Fruit fly (Drosophila melanogaster): Measurements from ENCODE around the gene CG17328.

Gene CG17328

dm6 chr2L:16329102-16329520, 29.4 kb downstream of the CG17328 start, which contains the start of gene mRpL4 (continued):
- TF ChIP-seq oc (tag; optimal IDR thresholded peaks at IDR 0.05) (peak; percentile 33), hb (GFP tag; IDR thresholded peaks at IDR 0.05; ENCODE audit: partially characterized antibody) (peak; percentile 99), CG7372 (GFP tag; IDR thresholded peaks at IDR 0.05) (no peak; the same call in 1 of the 2 replicates), psq (GFP tag; optimal IDR thresholded peaks at IDR 0.05) (peak; percentile 47), Poxn (GFP tag; IDR thresholded peaks at IDR 0.05) (no peak), CG13775 (GFP tag; optimal IDR thresholded peaks at IDR 0.05) (peak; percentile 56), prd (optimal IDR thresholded peaks at IDR 0.05) (no peak), prd (GFP tag; IDR thresholded peaks at IDR 0.05) (peak; percentile 81; the same call in 2 of the 3 replicates), CG30403 (GFP tag; optimal IDR thresholded peaks at IDR 0.05) (peak; percentile 83), seq (GFP tag; IDR thresholded peaks at IDR 0.05) (no peak), Ets65A (GFP tag) (no peak), CG11398 (GFP tag; optimal IDR thresholded peaks at IDR 0.05) (peak; percentile 58), her (GFP tag; optimal IDR thresholded peaks at IDR 0.05) (peak; percentile 66), Jarid2 (GFP tag; optimal IDR thresholded peaks at IDR 0.05) (no peak), tup (GFP tag; optimal IDR thresholded peaks at IDR 0.05) (no peak), CG11504 (tag; optimal IDR thresholded peaks at IDR 0.05) (no peak), gt (GFP tag; IDR thresholded peaks at IDR 0.05) (no peak), Sry-δ (GFP tag; optimal IDR thresholded peaks at IDR 0.05) (peak; percentile 87), Atf-2 (GFP tag; optimal IDR thresholded peaks at IDR 0.05) (peak; percentile 40), insv (GFP tag; optimal IDR thresholded peaks at IDR 0.05) (no peak), p53 (GFP tag; optimal IDR thresholded peaks at IDR 0.05) (peak; percentile 70), CG2129 (GFP tag; IDR thresholded peaks at IDR 0.05; ENCODE audit: partially characterized antibody) (peak; percentile 91), tio (GFP tag; optimal IDR thresholded peaks at IDR 0.05) (peak; percentile 53), CG18599 (GFP tag; optimal IDR thresholded peaks at IDR 0.05) (no peak), gsb (GFP tag; IDR thresholded peaks at IDR 0.05) (peak; percentile 14; the same call in 1 of the 2 replicates), lilli (GFP tag; optimal IDR thresholded peaks at IDR 0.05) (peak; percentile 87), kni (GFP tag; optimal IDR thresholded peaks at IDR 0.05) (peak; percentile 24), CG2199 (GFP tag; IDR thresholded peaks at IDR 0.05) (peak; percentile 87), CG15479 (GFP tag; optimal IDR thresholded peaks at IDR 0.05) (no peak), Hmr (GFP tag; optimal IDR thresholded peaks at IDR 0.05) (no peak), CG2875 (GFP tag; optimal IDR thresholded peaks at IDR 0.05) (peak; percentile 32), HLH4C (GFP tag; IDR thresholded peaks at IDR 0.05; ENCODE audit: partially characterized antibody) (peak; percentile 97), Blimp-1 (GFP tag; optimal IDR thresholded peaks at IDR 0.05) (no peak), CG17568 (GFP tag; optimal IDR thresholded peaks at IDR 0.05) (no peak), lov (optimal IDR thresholded peaks at IDR 0.05) (no peak), lov (GFP tag; IDR thresholded peaks at IDR 0.05) (peak; percentile 58; the same call in 1 of the 3 replicates), Aef1 (GFP tag; IDR thresholded peaks at IDR 0.05) (peak; percentile 57; the same call in 2 of the 3 replicates), Side (GFP tag; optimal IDR thresholded peaks at IDR 0.05) (peak; percentile 61), az2 (GFP tag; optimal IDR thresholded peaks at IDR 0.05) (peak; percentile 80), CG3726 (GFP tag; IDR thresholded peaks at IDR 0.05) (no peak), unc-4 (GFP tag; IDR thresholded peaks at IDR 0.05; ENCODE audit: partially characterized antibody) (peak; percentile 98), CG4424 (GFP tag; optimal IDR thresholded peaks at IDR 0.05) (peak; percentile 77), Hey (tag; optimal IDR thresholded peaks at IDR 0.05) (no peak), CG12299 (tag; optimal IDR thresholded peaks at IDR 0.05) (no peak), Scr (GFP tag; IDR thresholded peaks at IDR 0.05; ENCODE audit: partially characterized antibody) (peak; percentile 99), HLHmδ (GFP tag; optimal IDR thresholded peaks at IDR 0.05) (no peak), klu (GFP tag; IDR thresholded peaks at IDR 0.05) (no peak), lbe (GFP tag; optimal IDR thresholded peaks at IDR 0.05) (no peak), mam (GFP tag; optimal IDR thresholded peaks at IDR 0.05) (peak; percentile 87), Nf-YB (GFP tag; optimal IDR thresholded peaks at IDR 0.05) (peak; percentile 6), CG4328 (GFP tag; optimal IDR thresholded peaks at IDR 0.05) (peak; percentile 6)

Measured in whole organism, embryonic.